Fruit fly (Drosophila melanogaster): Measurements from ENCODE around the gene ttm2.

DNA sequence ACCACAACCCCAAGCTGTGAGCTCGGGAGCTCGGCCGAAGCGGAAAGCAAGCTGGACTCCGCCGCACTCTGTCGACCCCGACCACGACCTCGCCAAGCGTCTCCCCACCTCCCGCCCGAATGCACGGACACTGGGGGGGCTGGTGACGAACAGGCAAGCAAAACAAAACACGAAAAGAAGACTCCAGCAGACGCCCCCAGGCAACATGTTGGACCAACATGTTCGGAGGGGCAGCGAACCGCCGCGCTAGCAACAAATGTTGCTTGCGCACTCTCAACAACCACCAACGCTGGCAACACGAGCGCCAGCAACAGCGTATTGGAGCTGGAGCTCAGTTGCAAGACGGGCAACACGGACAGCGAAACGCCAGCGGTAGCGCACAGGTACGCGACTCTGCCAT is 7.3 kb downstream of the ttm2 start:
- no peak for TF ChIP-seq usp (GFP tag; optimal IDR thresholded peaks at IDR 0.05)
- TF ChIP-seq psq (optimal IDR thresholded peaks at IDR 0.05) = no peak
